Worm (Caenorhabditis elegans) whole organism, late embryonic: Measurements from ENCODE around the gene inf-1.

Source experiments
- K09A11.1 ChIP-seq: sonication (generic microtip); optimal IDR thresholded peaks from 2 replicates; lab custom pipeline; 2017; ENCODE audit warnings: antibody characterized with exemption, mild to moderate bottlenecking, missing genetic modification characterization, missing compliant biosample characterization; ENCODE audit not compliant: insufficient read depth
- T23F11.4 ChIP-seq: fragments of 200-800 bp; sonication (Bioruptor generic); optimal IDR thresholded peaks from 2 replicates; lab custom pipeline; 2018; ENCODE audit warnings: mild to moderate bottlenecking, missing genetic modification characterization, missing compliant biosample characterization
- Y22D7AL.16 ChIP-seq: sonication (generic microtip); optimal IDR thresholded peaks from 2 replicates; lab custom pipeline; 2016; ENCODE audit warnings: missing genetic modification characterization, missing compliant biosample characterization
- ceh-14 ChIP-seq: sonication (generic microtip); optimal IDR thresholded peaks from 2 replicates; lab custom pipeline; 2016; ENCODE audit warnings: missing genotype, missing genetic modification characterization, missing compliant biosample characterization
- ceh-30 ChIP-seq: fragments of 150-350 bp; optimal IDR thresholded peaks from 2 replicates; lab custom pipeline; 2014; ENCODE audit warnings: missing biosample characterization, missing genetic modification characterization
- eyg-1 ChIP-seq: sonication (generic microtip); optimal IDR thresholded peaks from 2 replicates; lab custom pipeline; 2016; ENCODE audit warnings: missing genotype, missing genetic modification characterization, missing compliant biosample characterization
- fkh-6 ChIP-seq: sonication (generic microtip); optimal IDR thresholded peaks from 2 replicates; lab custom pipeline; 2016; ENCODE audit warnings: missing genetic modification characterization, missing compliant biosample characterization
- hlh-15 ChIP-seq: sonication (generic microtip); optimal IDR thresholded peaks from 2 replicates; lab custom pipeline; 2016; ENCODE audit warnings: missing genetic modification characterization, missing compliant biosample characterization
- lim-6 ChIP-seq: sonication (generic microtip); optimal IDR thresholded peaks from 2 replicates; lab custom pipeline; 2016; ENCODE audit warnings: missing genetic modification characterization, missing compliant biosample characterization
- madf-2 ChIP-seq: sonication (generic microtip); optimal IDR thresholded peaks from 2 replicates; lab custom pipeline; 2017; ENCODE audit warnings: missing genetic modification characterization, missing compliant biosample characterization
- pag-3 ChIP-seq: sonication (generic microtip); optimal IDR thresholded peaks from 2 replicates; lab custom pipeline; 2016; ENCODE audit warnings: missing compliant biosample characterization, missing genetic modification characterization, borderline replicate concordance
- pax-1 ChIP-seq: fragments of 150-350 bp; optimal IDR thresholded peaks from 2 replicates; lab custom pipeline; 2014; ENCODE audit warnings: missing biosample characterization, missing genetic modification characterization
- sox-4 ChIP-seq: sonication (generic microtip); optimal IDR thresholded peaks from 2 replicates; lab custom pipeline; 2017; ENCODE audit warnings: mild to moderate bottlenecking, missing genetic modification characterization, inconsistent platforms, missing compliant biosample characterization

- TF ChIP-seq pag-3 = no peak
- TF ChIP-seq lim-6 (tag; lab: Kevin White, UChicago) = no peak
- no peak for TF ChIP-seq K09A11.1 (tag; lab: Kevin White, UChicago)
- no peak for TF ChIP-seq Y22D7AL.16
- TF ChIP-seq ceh-14 = no peak
- TF ChIP-seq madf-2 (tag; lab: Kevin White, UChicago) = no peak
- no peak for TF ChIP-seq T23F11.4 (GFP tag; lab: Kevin White, UChicago)
- no peak for TF ChIP-seq pax-1 (tag; lab: Kevin White, UChicago)
- no peak for TF ChIP-seq eyg-1 (tag; lab: Kevin White, UChicago)
- TF ChIP-seq fkh-6 = no peak
- TF ChIP-seq hlh-15 = no peak
- TF ChIP-seq sox-4 (tag; lab: Kevin White, UChicago) = no peak
- TF ChIP-seq ceh-30 (tag; lab: Kevin White, UChicago) = no peak
Observed at ce11 chrIII:6897587-6898064, 32.3 kb upstream of the inf-1 start, which contains the start of gene T07E3.4.
